Fruit fly (Drosophila melanogaster) Kc167 (cell line): ENCODE data around the gene CG9109.

Source experiments
- Myc ChIP-seq: fragments of >200 bp; optimal IDR thresholded peaks from 2 replicates; lab custom pipeline; 2017; ENCODE audit warnings: missing external identifiers
- Sin3A ChIP-seq: fragments of >200 bp; optimal IDR thresholded peaks from 2 replicates; lab custom pipeline; 2018; ENCODE audit warnings: missing external identifiers
- h ChIP-seq: fragments of >200 bp; optimal IDR thresholded peaks from 3 replicates; lab custom pipeline; 2018; ENCODE audit warnings: missing external identifiers
- insv ChIP-seq: fragments of >200 bp; optimal IDR thresholded peaks from 3 replicates; lab custom pipeline; 2018; ENCODE audit warnings: missing external identifiers
- psq ChIP-seq: fragments of >200 bp; optimal IDR thresholded peaks from 2 replicates; lab custom pipeline; 2017; ENCODE audit warnings: missing external identifiers
- ttk ChIP-seq: sonication (Bioruptor generic); optimal IDR thresholded peaks from 2 replicates; lab custom pipeline; 2017; ENCODE audit warnings: missing external identifiers

- no peak for TF ChIP-seq h (lab: Kevin White, UChicago)
- no peak for TF ChIP-seq ttk (lab: Kevin White, UChicago)
- TF ChIP-seq Sin3A: no peak
- no peak for TF ChIP-seq Myc (lab: Kevin White, UChicago)
- no peak for TF ChIP-seq psq (lab: Kevin White, UChicago)
- TF ChIP-seq insv (lab: Kevin White, UChicago): no peak
Observed at dm6 chr2L:6077632-6078031, 43.4 kb upstream of the CG9109 start.
